Worm (Caenorhabditis elegans) whole organism, early embryonic: ENCODE measurements around the gene pap-1.

Experiments
- B0310.2 ChIP-seq: sonication (generic microtip); optimal IDR thresholded peaks from 2 replicates; lab custom pipeline; 2016; ENCODE audit warnings: mild to moderate bottlenecking, missing genetic modification characterization, missing compliant biosample characterization
- F13C5.2 ChIP-seq: sonication (generic microtip); optimal IDR thresholded peaks from 2 replicates; lab custom pipeline; 2017; ENCODE audit warnings: mild to moderate bottlenecking, missing genetic modification characterization, inconsistent platforms, missing compliant biosample characterization
- aly-1 ChIP-seq: sonication (generic microtip); optimal IDR thresholded peaks from 2 replicates; lab custom pipeline; 2016; ENCODE audit warnings: missing genetic modification characterization, missing compliant biosample characterization
- ama-1 ChIP-seq: fragments of 150-350 bp; optimal IDR thresholded peaks from 2 replicates; lab custom pipeline; 2014
- ceh-13 ChIP-seq: fragments of 200-800 bp; sonication (Bioruptor generic); optimal IDR thresholded peaks from 2 replicates; lab custom pipeline; 2018; ENCODE audit warnings: mild to moderate bottlenecking, missing genetic modification characterization, missing compliant biosample characterization
- ceh-36 ChIP-seq: sonication (generic microtip); optimal IDR thresholded peaks from 2 replicates; lab custom pipeline; 2016; ENCODE audit warnings: missing genetic modification characterization, inconsistent platforms, missing compliant biosample characterization
- ets-7 ChIP-seq: sonication (generic microtip); optimal IDR thresholded peaks from 2 replicates; lab custom pipeline; 2016; ENCODE audit warnings: missing genotype, missing genetic modification characterization, missing compliant biosample characterization
- flt-1 ChIP-seq: fragments of 200-800 bp; sonication (Bioruptor generic); IDR thresholded peaks from 2 replicates; pipeline ENCODE4 v1.3.6; 2022; ENCODE audit warnings: missing genetic modification characterization, missing compliant biosample characterization
- hmbx-1 ChIP-seq: sonication (generic microtip); optimal IDR thresholded peaks from 2 replicates; lab custom pipeline; 2016; ENCODE audit warnings: mild to moderate bottlenecking, missing genetic modification characterization, missing compliant biosample characterization
- hmg-4 ChIP-seq: fragments of 200-800 bp; sonication (Bioruptor generic); optimal IDR thresholded peaks from 2 replicates; lab custom pipeline; 2018; ENCODE audit warnings: mild to moderate bottlenecking, missing genetic modification characterization, missing compliant biosample characterization
- hnd-1 ChIP-seq: sonication (generic microtip); optimal IDR thresholded peaks from 2 replicates; lab custom pipeline; 2016; ENCODE audit warnings: missing genetic modification characterization, missing compliant biosample characterization
- pes-1 ChIP-seq: fragments of 200-800 bp; sonication (Bioruptor generic); IDR thresholded peaks from 2 replicates; pipeline ENCODE4 v1.3.6; 2022; ENCODE audit warnings: missing genetic modification reagents, missing genetic modification characterization, missing compliant biosample characterization
- scrt-1 ChIP-seq: fragments of 200-800 bp; sonication (Bioruptor generic); IDR thresholded peaks from 2 replicates; pipeline ENCODE4 v1.3.6; 2022; ENCODE audit warnings: missing genetic modification characterization, missing compliant biosample characterization
- sea-1 ChIP-seq: fragments of 200-800 bp; sonication (Bioruptor generic); conservative IDR thresholded peaks from 2 replicates; pipeline ENCODE4 v1.3.6; 2022; ENCODE audit warnings: missing genetic modification characterization, missing compliant biosample characterization
- tbx-11 ChIP-seq: fragments of 200-800 bp; sonication (Bioruptor generic); IDR thresholded peaks from 2 replicates; pipeline ENCODE4 v1.3.6; 2022; ENCODE audit warnings: missing genetic modification characterization, missing compliant biosample characterization
- tbx-37 ChIP-seq: fragments of 200-800 bp; sonication (Bioruptor generic); conservative IDR thresholded peaks from 2 replicates; pipeline ENCODE4 v1.3.6; 2022; ENCODE audit warnings: missing genetic modification reagents, missing genetic modification characterization, missing compliant biosample characterization
- tra-4 ChIP-seq: sonication (generic microtip); optimal IDR thresholded peaks from 2 replicates; lab custom pipeline; 2017; ENCODE audit warnings: missing genetic modification characterization, missing compliant biosample characterization

pap-1 gene

DNA sequence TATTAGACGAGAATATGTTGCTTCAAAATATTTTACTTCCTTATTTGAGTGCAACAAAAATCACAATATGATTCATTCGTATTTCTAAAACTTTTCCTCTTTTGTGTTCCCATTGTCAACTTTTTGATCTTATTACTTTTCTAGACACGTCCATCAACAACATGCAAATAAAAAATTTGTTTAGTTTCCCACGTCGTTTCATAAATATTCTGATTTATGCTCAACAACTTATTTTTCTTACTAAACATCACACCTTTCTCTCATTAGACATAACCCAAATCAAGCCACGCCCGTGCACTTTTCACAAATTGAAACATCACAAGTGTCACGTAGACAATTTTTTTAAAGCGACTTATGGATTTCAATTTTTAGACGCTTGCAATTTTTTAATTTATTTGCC is 28.1 kb downstream of the pap-1 start:
- TF ChIP-seq B0310.2 (tag; lab: Kevin White, UChicago) = no peak
- no peak for TF ChIP-seq ets-7 (tag; lab: Kevin White, UChicago)
- no peak for TF ChIP-seq scrt-1
- TF ChIP-seq hnd-1 = no peak
- TF ChIP-seq ceh-13 (GFP tag; lab: Kevin White, UChicago) = no peak
- TF ChIP-seq pes-1 (GFP tag; lab: Robert Waterston, UW) = no peak
- TF ChIP-seq ama-1 (lab: Kevin White, UChicago) = no peak
- TF ChIP-seq tbx-11 = no peak
- no peak for TF ChIP-seq tra-4 (tag; lab: Kevin White, UChicago)
- no peak for TF ChIP-seq sea-1
- no peak for TF ChIP-seq hmg-4
- no peak for TF ChIP-seq F13C5.2 (tag; lab: Kevin White, UChicago)
- TF ChIP-seq hmbx-1 (tag; lab: Kevin White, UChicago) = no peak
- no peak for TF ChIP-seq aly-1 (tag; lab: Kevin White, UChicago)
- TF ChIP-seq tbx-37 (GFP tag; lab: Robert Waterston, UW) = no peak
- no peak for TF ChIP-seq ceh-36 (tag; lab: Kevin White, UChicago)
- no peak for TF ChIP-seq flt-1

DNA sequence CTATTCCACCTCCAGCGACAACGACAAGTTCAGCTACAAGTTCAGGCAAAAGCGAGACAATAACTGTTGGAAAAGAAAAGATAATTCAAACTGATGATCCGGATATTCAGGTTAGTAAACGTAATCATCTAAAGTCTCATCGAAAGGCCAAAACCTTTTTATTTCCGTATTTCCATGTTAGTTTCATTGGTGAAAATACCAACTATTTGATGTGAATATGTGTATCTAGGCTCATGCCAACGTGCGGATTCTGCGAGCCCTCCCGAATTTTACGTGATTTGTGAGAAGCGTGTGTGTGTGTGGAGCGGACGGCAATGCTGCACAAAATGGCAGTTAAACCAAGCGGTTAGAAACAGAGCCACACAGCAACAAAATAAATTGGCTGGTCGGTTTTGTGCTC is 29.2 kb downstream of the pap-1 start:
- TF ChIP-seq tbx-37 (GFP tag; lab: Robert Waterston, UW) = no peak
- no peak for TF ChIP-seq scrt-1
- no peak for TF ChIP-seq flt-1
- no peak for TF ChIP-seq tra-4 (tag; lab: Kevin White, UChicago)
- TF ChIP-seq B0310.2 (tag; lab: Kevin White, UChicago) = no peak
- no peak for TF ChIP-seq sea-1
- TF ChIP-seq ets-7 (tag; lab: Kevin White, UChicago) = no peak
- no peak for TF ChIP-seq ceh-36 (tag; lab: Kevin White, UChicago)
- no peak for TF ChIP-seq hmbx-1 (tag; lab: Kevin White, UChicago)
- TF ChIP-seq F13C5.2 (tag; lab: Kevin White, UChicago) = no peak
- no peak for TF ChIP-seq pes-1 (GFP tag; lab: Robert Waterston, UW)
- TF ChIP-seq aly-1 (tag; lab: Kevin White, UChicago) = no peak
- no peak for TF ChIP-seq ama-1 (lab: Kevin White, UChicago)
- TF ChIP-seq ceh-13 (GFP tag; lab: Kevin White, UChicago) = no peak

DNA sequence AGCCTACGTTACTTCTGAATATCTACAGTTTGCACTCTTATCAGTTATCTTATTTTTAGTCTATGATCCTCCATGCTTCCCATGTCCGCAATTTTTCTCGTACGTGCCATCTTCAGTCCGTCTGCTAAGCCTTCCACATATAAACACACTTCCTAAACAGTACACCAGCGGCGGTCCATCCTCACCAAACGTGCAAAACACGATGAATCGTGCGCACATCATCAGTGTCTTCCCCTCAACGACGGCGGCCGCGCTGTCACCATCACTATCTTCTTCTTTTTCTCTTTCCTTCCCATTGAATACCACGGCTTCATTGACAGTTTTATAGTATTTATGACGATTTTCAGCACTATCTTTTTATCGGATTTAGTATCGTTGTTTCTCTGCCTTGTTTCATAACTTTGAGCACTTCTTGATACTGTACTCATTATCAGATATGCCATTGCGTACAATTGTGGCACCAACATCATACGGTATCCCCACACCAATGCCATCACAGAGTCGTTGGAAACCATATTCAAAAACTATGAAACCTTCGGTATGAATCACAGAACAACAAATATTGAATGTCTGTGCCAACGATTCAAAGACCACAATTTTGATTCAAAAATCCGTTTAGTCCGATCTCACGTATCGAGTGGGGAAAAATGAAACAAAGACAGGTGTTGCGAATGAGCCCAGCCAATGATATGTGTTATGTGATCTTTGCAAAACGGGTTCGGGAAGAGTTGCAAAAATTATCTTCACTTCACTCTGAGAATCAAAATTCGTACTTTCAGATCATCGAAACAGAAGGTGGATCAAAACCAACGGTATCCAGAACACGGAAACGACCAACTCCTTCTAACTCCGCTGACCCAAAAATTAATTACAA is 31.4 kb downstream of the pap-1 start:
- no peak for TF ChIP-seq flt-1
- TF ChIP-seq ama-1 (lab: Kevin White, UChicago) = no peak
- no peak for TF ChIP-seq ceh-13 (GFP tag; lab: Kevin White, UChicago)
- no peak for TF ChIP-seq tra-4 (tag; lab: Kevin White, UChicago)
- TF ChIP-seq B0310.2 (tag; lab: Kevin White, UChicago) = no peak
- no peak for TF ChIP-seq hmbx-1 (tag; lab: Kevin White, UChicago)
- no peak for TF ChIP-seq tbx-11
- TF ChIP-seq tbx-37 (GFP tag; lab: Robert Waterston, UW) = no peak
- TF ChIP-seq sea-1 = no peak
- TF ChIP-seq ets-7 (tag; lab: Kevin White, UChicago) = no peak
- TF ChIP-seq hnd-1 = no peak
- no peak for TF ChIP-seq pes-1 (GFP tag; lab: Robert Waterston, UW)
- no peak for TF ChIP-seq aly-1 (tag; lab: Kevin White, UChicago)
- TF ChIP-seq ceh-36 (tag; lab: Kevin White, UChicago) = no peak
- TF ChIP-seq hmg-4 = no peak

DNA sequence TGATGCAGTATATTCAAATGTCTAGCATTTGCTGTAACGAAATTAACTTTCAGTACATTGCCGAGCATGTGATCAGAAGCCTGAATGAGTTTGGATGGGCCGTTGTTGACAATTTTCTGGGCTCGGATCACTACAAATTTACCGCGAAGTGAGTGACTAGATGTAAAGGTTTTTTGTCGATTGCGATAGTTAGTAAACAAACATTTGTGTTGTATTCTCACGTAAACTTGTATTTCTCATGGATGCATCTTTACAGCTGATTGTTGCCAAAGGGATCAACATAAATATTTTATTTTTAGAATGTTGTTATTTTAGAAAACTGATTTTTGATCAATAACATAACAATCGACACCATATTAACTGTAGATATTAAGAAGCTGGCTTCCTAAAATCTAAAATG is 32.3 kb downstream of the pap-1 start:
- no peak for TF ChIP-seq F13C5.2 (tag; lab: Kevin White, UChicago)
- TF ChIP-seq hnd-1 = no peak
- TF ChIP-seq pes-1 (GFP tag; lab: Robert Waterston, UW) = no peak
- no peak for TF ChIP-seq tbx-37 (GFP tag; lab: Robert Waterston, UW)
- TF ChIP-seq tra-4 (tag; lab: Kevin White, UChicago) = no peak
- no peak for TF ChIP-seq hmbx-1 (tag; lab: Kevin White, UChicago)
- no peak for TF ChIP-seq hmg-4
- TF ChIP-seq scrt-1 = no peak
- TF ChIP-seq flt-1 = no peak
- no peak for TF ChIP-seq sea-1
- TF ChIP-seq ceh-36 (tag; lab: Kevin White, UChicago) = no peak
- TF ChIP-seq B0310.2 (tag; lab: Kevin White, UChicago) = no peak
- no peak for TF ChIP-seq ceh-13 (GFP tag; lab: Kevin White, UChicago)
- no peak for TF ChIP-seq ama-1 (lab: Kevin White, UChicago)
- TF ChIP-seq tbx-11 = no peak
- no peak for TF ChIP-seq aly-1 (tag; lab: Kevin White, UChicago)
- TF ChIP-seq ets-7 (tag; lab: Kevin White, UChicago) = no peak

- TF ChIP-seq hmbx-1 (tag; lab: Kevin White, UChicago) = no peak
- TF ChIP-seq aly-1 (tag; lab: Kevin White, UChicago) = no peak
- TF ChIP-seq ceh-36 (tag; lab: Kevin White, UChicago) = no peak
- no peak for TF ChIP-seq F13C5.2 (tag; lab: Kevin White, UChicago)
- no peak for TF ChIP-seq flt-1
- TF ChIP-seq B0310.2 (tag; lab: Kevin White, UChicago) = no peak
- no peak for TF ChIP-seq tbx-11
- TF ChIP-seq hnd-1 = no peak
- TF ChIP-seq ama-1 (lab: Kevin White, UChicago) = no peak
- no peak for TF ChIP-seq ceh-13 (GFP tag; lab: Kevin White, UChicago)
- no peak for TF ChIP-seq ets-7 (tag; lab: Kevin White, UChicago)
- no peak for TF ChIP-seq tbx-37 (GFP tag; lab: Robert Waterston, UW)
- TF ChIP-seq sea-1 = no peak
- no peak for TF ChIP-seq hmg-4
- no peak for TF ChIP-seq scrt-1
These were observed 33.6 kb downstream of the pap-1 start for ce11 chrV:10475421-10475820.

DNA sequence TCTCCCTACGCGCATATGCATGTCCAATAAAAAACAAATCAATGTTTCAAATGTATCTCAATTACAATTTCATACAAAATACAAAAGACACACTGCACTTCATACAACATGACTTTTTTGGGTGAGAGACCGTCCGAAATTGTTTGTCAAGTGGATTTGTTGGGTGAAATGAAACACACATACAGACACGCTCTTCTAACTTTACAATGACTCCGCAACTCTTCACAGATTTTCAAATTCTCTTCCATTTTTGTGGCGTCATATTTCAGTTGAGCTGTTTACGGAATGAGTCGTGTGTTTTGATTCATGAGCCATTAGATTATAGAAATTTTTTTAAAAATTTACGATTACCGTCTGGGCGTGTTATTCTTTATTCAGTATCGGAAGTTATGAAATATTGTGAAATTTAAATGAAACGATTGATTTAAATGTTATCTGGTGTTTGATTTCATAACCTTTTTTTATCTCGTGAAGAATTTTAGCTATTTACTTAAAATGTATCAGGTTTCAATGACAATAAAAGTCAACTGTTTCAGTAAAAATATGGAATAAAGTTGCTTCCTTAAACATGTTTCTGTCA is 35.2 kb downstream of the pap-1 start:
- no peak for TF ChIP-seq tbx-37 (GFP tag; lab: Robert Waterston, UW)
- TF ChIP-seq B0310.2 (tag; lab: Kevin White, UChicago) = no peak
- TF ChIP-seq ets-7 (tag; lab: Kevin White, UChicago) = no peak
- no peak for TF ChIP-seq tra-4 (tag; lab: Kevin White, UChicago)
- TF ChIP-seq ceh-13 (GFP tag; lab: Kevin White, UChicago) = no peak
- no peak for TF ChIP-seq pes-1 (GFP tag; lab: Robert Waterston, UW)
- no peak for TF ChIP-seq scrt-1
- TF ChIP-seq hmg-4 = no peak
- TF ChIP-seq ama-1 (lab: Kevin White, UChicago) = no peak
- TF ChIP-seq aly-1 (tag; lab: Kevin White, UChicago) = no peak
- no peak for TF ChIP-seq ceh-36 (tag; lab: Kevin White, UChicago)
- no peak for TF ChIP-seq hnd-1
- no peak for TF ChIP-seq tbx-11
- no peak for TF ChIP-seq F13C5.2 (tag; lab: Kevin White, UChicago)
- no peak for TF ChIP-seq flt-1
- TF ChIP-seq hmbx-1 (tag; lab: Kevin White, UChicago) = no peak
- TF ChIP-seq sea-1 = no peak
